Fruit fly (Drosophila melanogaster): ENCODE data around the gene Rh3.

DNA sequence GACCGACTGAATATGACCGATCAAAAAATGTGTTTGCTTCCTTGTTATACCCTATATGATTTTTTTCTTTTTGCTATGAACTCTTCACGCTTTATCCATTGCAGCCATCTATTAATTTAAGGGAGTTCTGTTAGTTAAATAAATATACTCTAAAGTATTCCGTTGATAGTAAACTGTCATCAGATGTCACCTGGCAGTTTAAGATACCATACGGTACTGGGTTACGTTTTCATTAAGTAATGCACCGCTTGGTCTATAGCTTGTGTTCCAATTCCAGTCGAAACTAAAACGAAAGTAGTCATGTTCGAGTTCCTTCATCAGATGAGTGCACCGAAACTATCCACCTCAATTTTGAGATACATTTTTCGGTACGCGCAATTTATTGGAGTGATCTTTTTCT is 38.5 kb upstream of the Rh3 start, which contains the start of gene Gr92a:
- TF ChIP-seq CG8478 (optimal IDR thresholded peaks at IDR 0.05) (no peak), CTCF (optimal IDR thresholded peaks at IDR 0.05) (no peak)

Data from S2 (cell line).